Worm (Caenorhabditis elegans): Measurements from ENCODE around the gene gem-4.

gem-4 gene

ce11 chrIV:11742406-11742805, 3.0 kb upstream of the gem-4 start, which contains the start of gene K01A6.5:
K01A6.5 (plus strand) TSS chrIV:11742706.
- TF ChIP-seq elt-3 (tag; optimal IDR thresholded peaks at IDR 0.05) (no peak), sea-2 (GFP tag; optimal IDR thresholded peaks at IDR 0.05) (no peak), pqm-1 (tag; optimal IDR thresholded peaks at IDR 0.05) (no peak), R02D3.7 (tag; optimal IDR thresholded peaks at IDR 0.05) (no peak), eor-1 (tag; optimal IDR thresholded peaks at IDR 0.05) (no peak)

- TF ChIP-seq ztf-4 (tag; optimal IDR thresholded peaks at IDR 0.05), result no peak
- TF ChIP-seq mml-1 (tag; optimal IDR thresholded peaks at IDR 0.05), result no peak
- TF ChIP-seq ama-1 (optimal IDR thresholded peaks at IDR 0.05), result no peak
- TF ChIP-seq ceh-16 (tag; optimal IDR thresholded peaks at IDR 0.05), result no peak
- TF ChIP-seq nhr-11 (tag; optimal IDR thresholded peaks at IDR 0.05), result no peak
- TF ChIP-seq ceh-9 (tag; optimal IDR thresholded peaks at IDR 0.05), result no peak
- no peak for TF ChIP-seq ztf-11 (tag; optimal IDR thresholded peaks at IDR 0.05)
Measured at ce11 chrIV:11743813-11744212, 1.6 kb upstream of the gem-4 start.

- TF ChIP-seq pha-4 (tag; optimal IDR thresholded peaks at IDR 0.05) (no peak), nfya-1 (tag; optimal IDR thresholded peaks at IDR 0.05; ENCODE audit: insufficient read depth) (peak; percentile 32), fkh-2 (tag; optimal IDR thresholded peaks at IDR 0.05) (peak; percentile 7), snpc-4 (tag; optimal IDR thresholded peaks at IDR 0.05) (peak; percentile 22), jun-1 (tag; optimal IDR thresholded peaks at IDR 0.05) (no peak), elt-2 (tag; optimal IDR thresholded peaks at IDR 0.05) (no peak), hmg-11 (tag; optimal IDR thresholded peaks at IDR 0.05) (no peak)
Measured at ce11 chrIV:11744287-11744686, 1.2 kb upstream of the gem-4 start.

ce11 chrIV:11748852-11749251, 3.4 kb downstream of the gem-4 start, which contains the start of gene T12A7.6:
T12A7.6 (plus strand) TSS chrIV:11749220.
- TF ChIP-seq skn-1 (tag; optimal IDR thresholded peaks at IDR 0.05), result no peak
- no peak for TF ChIP-seq ceh-9 (tag; optimal IDR thresholded peaks at IDR 0.05)
- no peak for TF ChIP-seq sea-2 (GFP tag; optimal IDR thresholded peaks at IDR 0.05)

ce11 chrIV:11754328-11754727, 8.9 kb downstream of the gem-4 start, which contains the start of gene scl-18:
scl-18 (minus strand) TSS chrIV:11754428.
- no peak for TF ChIP-seq ceh-28 (tag; optimal IDR thresholded peaks at IDR 0.05)
- TF ChIP-seq elt-3 (tag; optimal IDR thresholded peaks at IDR 0.05), result no peak
- no peak for TF ChIP-seq nhr-25 (tag; optimal IDR thresholded peaks at IDR 0.05)
- no peak for TF ChIP-seq fkh-2 (tag; optimal IDR thresholded peaks at IDR 0.05)
- TF ChIP-seq fkh-10 (GFP tag; optimal IDR thresholded peaks at IDR 0.05), result no peak
- no peak for TF ChIP-seq egl-5 (tag; optimal IDR thresholded peaks at IDR 0.05)
- no peak for TF ChIP-seq ceh-16 (tag; optimal IDR thresholded peaks at IDR 0.05)
- TF ChIP-seq nhr-28 (tag; optimal IDR thresholded peaks at IDR 0.05), result no peak
- no peak for TF ChIP-seq mdl-1 (tag; optimal IDR thresholded peaks at IDR 0.05)
- no peak for TF ChIP-seq ztf-4 (tag; optimal IDR thresholded peaks at IDR 0.05)
- TF ChIP-seq nhr-67 (tag; optimal IDR thresholded peaks at IDR 0.05), result no peak

ce11 chrIV:11755003-11755402, 9.6 kb downstream of the gem-4 start, which contains the start of gene T12A7.10:
T12A7.10 (minus strand) TSS chrIV:11755103.
- no peak for TF ChIP-seq lsy-12 (tag; optimal IDR thresholded peaks at IDR 0.05)
- TF ChIP-seq nhr-76 (tag; optimal IDR thresholded peaks at IDR 0.05), result no peak
- no peak for TF ChIP-seq nhr-43 (tag; optimal IDR thresholded peaks at IDR 0.05; ENCODE audit: poor library complexity, severe bottlenecking)
- no peak for TF ChIP-seq lin-15B (tag; optimal IDR thresholded peaks at IDR 0.05)

- no peak for TF ChIP-seq aly-2 (tag; optimal IDR thresholded peaks at IDR 0.05)
- no peak for TF ChIP-seq unc-62 (GFP tag; optimal IDR thresholded peaks at IDR 0.05)
- peak; percentile 26 for TF ChIP-seq elt-2 (tag; optimal IDR thresholded peaks at IDR 0.05)
- TF ChIP-seq lin-15B (tag; optimal IDR thresholded peaks at IDR 0.05), result no peak
- no peak for TF ChIP-seq lin-39 (tag; optimal IDR thresholded peaks at IDR 0.05)
- no peak for TF ChIP-seq ama-1 (optimal IDR thresholded peaks at IDR 0.05)
Measured at ce11 chrIV:11755907-11756306, 10.5 kb downstream of the gem-4 start, which contains the start of gene T12A7.9. T12A7.9 (minus strand) TSS chrIV:11756007.

Data from whole organism, L3 larva.